Fruit fly (Drosophila melanogaster) whole organism, embryonic: ENCODE results near the gene CG3184.

Experiments
- CG11696 ChIP-seq: fragments of 200-800 bp; sonication (Bioruptor generic); IDR thresholded peaks from 2 replicates; pipeline ENCODE4 v1.3.6; 2022; ENCODE audit warnings: missing biosample characterization, missing genetic modification characterization
- CG12104 ChIP-seq: fragments of 200-800 bp; sonication (Bioruptor generic); optimal IDR thresholded peaks from 3 replicates; lab custom pipeline; 2016; ENCODE audit warnings: missing biosample characterization, missing genetic modification characterization
- CG12155 ChIP-seq: fragments of 200-800 bp; sonication (Bioruptor generic); optimal IDR thresholded peaks from 3 replicates; lab custom pipeline; 2016; ENCODE audit warnings: missing biosample characterization, missing genetic modification characterization
- CG12659 ChIP-seq: fragments of 200-800 bp; sonication (Bioruptor generic); optimal IDR thresholded peaks from 3 replicates; lab custom pipeline; 2017; ENCODE audit warnings: mild to moderate bottlenecking, missing biosample characterization, missing genetic modification reagents, missing genetic modification characterization
- CG13624 ChIP-seq: fragments of 200-800 bp; sonication (Bioruptor generic); optimal IDR thresholded peaks from 2 replicates; lab custom pipeline; 2016; ENCODE audit warnings: missing biosample characterization, missing genetic modification characterization
- CG14667 ChIP-seq: fragments of 200-800 bp; sonication (Bioruptor generic); IDR thresholded peaks from 2 replicates; pipeline ENCODE4 v1.3.6; 2022; ENCODE audit warnings: missing biosample characterization, missing genetic modification characterization
- CG15514 ChIP-seq: fragments of 200-800 bp; sonication (Bioruptor generic); optimal IDR thresholded peaks from 3 replicates; lab custom pipeline; 2017; ENCODE audit warnings: missing biosample characterization, missing genetic modification characterization, mild to moderate bottlenecking, moderate library complexity, missing genetic modification reagents
- CG1603 ChIP-seq: fragments of 200-800 bp; sonication (Bioruptor generic); optimal IDR thresholded peaks from 2 replicates; lab custom pipeline; 2019; ENCODE audit warnings: missing biosample characterization, mild to moderate bottlenecking, missing genetic modification characterization, moderate library complexity
- CG17328 ChIP-seq: fragments of 200-800 bp; sonication (Bioruptor generic); IDR thresholded peaks from 2 replicates; pipeline ENCODE4 v1.3.6; 2022; ENCODE audit warnings: missing biosample characterization, missing genetic modification characterization
- CG17359 ChIP-seq: fragments of 200-800 bp; sonication (Bioruptor generic); optimal IDR thresholded peaks from 3 replicates; lab custom pipeline; 2018; ENCODE audit warnings: missing biosample characterization, mild to moderate bottlenecking, missing genetic modification characterization, moderate library complexity
- CG17361 ChIP-seq: fragments of 200-800 bp; sonication (Bioruptor generic); IDR thresholded peaks from 3 replicates; pipeline ENCODE4 v1.3.6; 2022; ENCODE audit warnings: missing biosample characterization, missing genetic modification characterization
- CG2116 ChIP-seq: fragments of 200-800 bp; sonication (Bioruptor generic); optimal IDR thresholded peaks from 3 replicates; lab custom pipeline; 2018; ENCODE audit warnings: missing biosample characterization, mild to moderate bottlenecking, missing genetic modification characterization
- CG31441 ChIP-seq: fragments of 200-800 bp; sonication (Bioruptor generic); IDR thresholded peaks from 2 replicates; pipeline ENCODE4 v1.3.6; 2022; ENCODE audit warnings: missing biosample characterization, missing genetic modification characterization
- CG7839 ChIP-seq: fragments of 200-800 bp; sonication (Bioruptor generic); optimal IDR thresholded peaks from 3 replicates; lab custom pipeline; 2018; ENCODE audit warnings: missing biosample characterization, mild to moderate bottlenecking, missing genetic modification characterization, moderate library complexity
- CG9797 ChIP-seq: fragments of 200-800 bp; sonication (Bioruptor generic); optimal IDR thresholded peaks from 3 replicates; lab custom pipeline; 2018; ENCODE audit warnings: missing biosample characterization, mild to moderate bottlenecking, missing genetic modification characterization
- CHES-1-like ChIP-seq: fragments of 200-800 bp; sonication (Bioruptor generic); optimal IDR thresholded peaks from 2 replicates; lab custom pipeline; 2016; ENCODE audit warnings: missing biosample characterization, missing genetic modification characterization
- Dp ChIP-seq: fragments of 200-800 bp; sonication (Bioruptor generic); optimal IDR thresholded peaks from 2 replicates; lab custom pipeline; 2018; ENCODE audit warnings: missing biosample characterization, mild to moderate bottlenecking, missing genetic modification characterization, moderate library complexity
- E2f2 ChIP-seq: fragments of 200-800 bp; sonication (Bioruptor generic); IDR thresholded peaks from 2 replicates; pipeline ENCODE4 v1.3.6; 2022; ENCODE audit warnings: missing biosample characterization, missing genetic modification characterization
- Ets97D ChIP-seq: fragments of 200-800 bp; sonication (Bioruptor generic); optimal IDR thresholded peaks from 3 replicates; lab custom pipeline; 2016; ENCODE audit warnings: missing biosample characterization, missing genetic modification characterization
- Gug ChIP-seq: fragments of 200-800 bp; sonication (Bioruptor generic); IDR thresholded peaks from 4 replicates; pipeline ENCODE4 v1.3.6; 2022; ENCODE audit warnings: missing biosample characterization, missing genetic modification characterization
- Hr39 ChIP-seq: fragments of >200 bp; optimal IDR thresholded peaks from 2 replicates; lab custom pipeline; 2017
- Hr51 ChIP-seq, 2 experiments: fragments of 200-800 bp; sonication (Bioruptor generic); optimal IDR thresholded peaks; 2 replicates in 1 of 2; 3 replicates in 1 of 2; lab custom pipeline; 2016 to 2018; ENCODE audit warnings: missing biosample characterization in 2 of 2, missing genetic modification characterization in 2 of 2, mild to moderate bottlenecking in 1 of 2, moderate library complexity in 1 of 2
- Kr ChIP-seq: fragments of 200-800 bp; sonication (Bioruptor generic); optimal IDR thresholded peaks from 2 replicates; lab custom pipeline; 2017; ENCODE audit warnings: missing biosample characterization, mild to moderate bottlenecking, missing genetic modification characterization
- MBD-R2 ChIP-seq: fragments of 200-800 bp; sonication (Bioruptor generic); IDR thresholded peaks from 2 replicates; pipeline ENCODE4 v1.3.6; 2022; ENCODE audit warnings: missing biosample characterization, missing genetic modification characterization
- Med ChIP-seq: fragments of 200-800 bp; sonication (Bioruptor generic); peaks from one replicate; lab custom pipeline; 2016; ENCODE audit warnings: missing biosample characterization, missing genetic modification characterization, mild to moderate bottlenecking, inconsistent platforms, moderate library complexity
- Sin3A ChIP-seq: fragments of >200 bp; optimal IDR thresholded peaks from 2 replicates; lab custom pipeline; 2018
- Spps ChIP-seq: fragments of 200-800 bp; sonication (Bioruptor generic); optimal IDR thresholded peaks from 2 replicates; lab custom pipeline; 2018; ENCODE audit warnings: missing biosample characterization, mild to moderate bottlenecking, missing genetic modification characterization
- YL-1 ChIP-seq: fragments of 200-800 bp; sonication (Bioruptor generic); optimal IDR thresholded peaks from 3 replicates; lab custom pipeline; 2017; ENCODE audit warnings: missing biosample characterization, mild to moderate bottlenecking, missing genetic modification characterization
- abd-A ChIP-seq: fragments of 200-800 bp; sonication (Bioruptor generic); optimal IDR thresholded peaks from 3 replicates; lab custom pipeline; 2019; ENCODE audit warnings: missing biosample characterization, mild to moderate bottlenecking, missing genetic modification characterization, moderate library complexity
- ase ChIP-seq: fragments of 200-800 bp; sonication (Bioruptor generic); IDR thresholded peaks from 3 replicates; pipeline ENCODE4 v1.3.6; 2022; ENCODE audit warnings: missing biosample characterization, missing genetic modification characterization
- chinmo ChIP-seq: fragments of 200-800 bp; sonication (Bioruptor generic); IDR thresholded peaks from 4 replicates; pipeline ENCODE4 v1.3.6; 2022; ENCODE audit warnings: missing biosample characterization, missing genetic modification characterization; ENCODE audit not compliant: partially characterized antibody
- crp ChIP-seq, 2 experiments: fragments of 200-800 bp; sonication (Bioruptor generic); optimal IDR thresholded peaks; 2 replicates in 1 of 2; 3 replicates in 1 of 2; lab custom pipeline; 2017; ENCODE audit warnings: missing biosample characterization in 2 of 2, missing genetic modification characterization in 2 of 2, mild to moderate bottlenecking in 1 of 2, moderate library complexity in 1 of 2
- dm ChIP-seq: fragments of 200-800 bp; sonication (Bioruptor generic); optimal IDR thresholded peaks from 3 replicates; lab custom pipeline; 2016; ENCODE audit warnings: missing biosample characterization, missing genetic modification characterization
- eve ChIP-seq, 2 experiments: fragments of >200 bp; optimal IDR thresholded peaks; 2 replicates each; lab custom pipeline; 2017; ENCODE audit warnings: missing biosample characterization in 2 of 2, missing genetic modification characterization in 2 of 2
- fd3F ChIP-seq: fragments of 200-800 bp; sonication (Bioruptor generic); optimal IDR thresholded peaks from 2 replicates; lab custom pipeline; 2018; ENCODE audit warnings: missing biosample characterization, mild to moderate bottlenecking, missing genetic modification characterization, moderate library complexity
- gcm ChIP-seq: fragments of 200-800 bp; sonication (Bioruptor generic); optimal IDR thresholded peaks from 2 replicates; lab custom pipeline; 2019; ENCODE audit warnings: missing biosample characterization, mild to moderate bottlenecking, missing genetic modification characterization, moderate library complexity
- gfzf ChIP-seq: fragments of 200-800 bp; sonication (Bioruptor generic); optimal IDR thresholded peaks from 2 replicates; lab custom pipeline; 2016; ENCODE audit warnings: missing biosample characterization, mild to moderate bottlenecking, missing genetic modification characterization, moderate library complexity
- lilli ChIP-seq: fragments of 200-800 bp; sonication (Bioruptor generic); optimal IDR thresholded peaks from 3 replicates; lab custom pipeline; 2016; ENCODE audit warnings: missing biosample characterization, missing genetic modification characterization
- mirr ChIP-seq: fragments of 200-800 bp; sonication (Bioruptor generic); optimal IDR thresholded peaks from 3 replicates; lab custom pipeline; 2018; ENCODE audit warnings: missing biosample characterization, mild to moderate bottlenecking, missing genetic modification characterization
- nmo ChIP-seq: fragments of 200-800 bp; sonication (Bioruptor generic); optimal IDR thresholded peaks from 2 replicates; lab custom pipeline; 2018; ENCODE audit warnings: missing biosample characterization, mild to moderate bottlenecking, missing genetic modification characterization, moderate library complexity
- odd ChIP-seq: fragments of 200-800 bp; sonication (Bioruptor generic); optimal IDR thresholded peaks from 2 replicates; lab custom pipeline; 2017; ENCODE audit warnings: missing biosample characterization, mild to moderate bottlenecking, missing genetic modification characterization
- onecut ChIP-seq: fragments of 200-800 bp; sonication (Bioruptor generic); IDR thresholded peaks from 2 replicates; pipeline ENCODE4 v1.3.6; 2022; ENCODE audit warnings: missing biosample characterization, missing genetic modification characterization
- pb ChIP-seq: fragments of 200-800 bp; sonication (Bioruptor generic); optimal IDR thresholded peaks from 3 replicates; lab custom pipeline; 2016; ENCODE audit warnings: missing biosample characterization, missing genetic modification characterization
- rib ChIP-seq: fragments of 200-800 bp; sonication (Bioruptor generic); IDR thresholded peaks from 2 replicates; pipeline ENCODE4 v1.3.6; 2022; ENCODE audit warnings: missing biosample characterization, missing genetic modification characterization
- sens ChIP-seq: fragments of 200-800 bp; sonication (Bioruptor generic); peaks from one replicate; lab custom pipeline; 2016; ENCODE audit warnings: missing biosample characterization, missing genetic modification characterization
- sens-2 ChIP-seq: fragments of 200-800 bp; sonication (Bioruptor generic); IDR thresholded peaks from 2 replicates; pipeline ENCODE4 v1.3.6; 2022; ENCODE audit warnings: missing biosample characterization, missing genetic modification characterization
- stwl ChIP-seq: fragments of 200-800 bp; sonication (Bioruptor generic); optimal IDR thresholded peaks from 3 replicates; lab custom pipeline; 2018; ENCODE audit warnings: missing biosample characterization, mild to moderate bottlenecking, missing genetic modification characterization, moderate library complexity
- zen ChIP-seq: fragments of 200-800 bp; sonication (Bioruptor generic); optimal IDR thresholded peaks from 3 replicates; lab custom pipeline; 2018; ENCODE audit warnings: missing biosample characterization, mild to moderate bottlenecking, missing genetic modification characterization, moderate library complexity
- zf30C ChIP-seq: fragments of 200-800 bp; sonication (Bioruptor generic); optimal IDR thresholded peaks from 3 replicates; lab custom pipeline; 2018; ENCODE audit warnings: missing biosample characterization, mild to moderate bottlenecking, missing genetic modification characterization

Gene CG3184

dm6 chrX:6661880-6662279, 26.7 kb downstream of the CG3184 start (continued):
- TF ChIP-seq CG17328 (GFP tag; lab: Robert Waterston, UW) (no peak), Hr51 (GFP tag; optimal IDR thresholded peaks at IDR 0.05; lab: Kevin White, UChicago) (no peak), Spps (tag; lab: Kevin White, UChicago) (no peak), CG17359 (tag; lab: Kevin White, UChicago) (peak; percentile 5)
- TF ChIP-seq, all 482 proteins: peak for 12

DNA sequence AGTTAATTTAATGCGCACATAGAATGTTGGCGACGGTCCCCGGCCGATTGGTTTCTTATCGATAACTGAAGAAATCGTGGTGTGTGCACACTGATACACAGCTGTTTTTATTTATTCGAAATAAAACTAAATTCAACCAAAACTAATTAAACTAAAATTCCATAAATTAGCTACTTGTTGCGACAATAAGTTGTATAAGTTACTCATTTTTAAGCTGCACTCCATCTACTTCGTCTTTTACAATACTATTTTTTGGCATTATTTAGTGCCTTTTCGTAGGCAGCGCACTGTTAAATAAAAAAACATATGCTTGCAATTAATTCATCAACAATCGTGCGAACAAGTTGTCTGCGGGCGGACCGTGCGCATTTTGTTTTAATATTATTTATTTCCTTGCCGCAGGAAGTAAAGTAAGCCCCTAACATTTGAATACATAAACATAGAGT, 27.2 kb downstream of the CG3184 start, which contains the start of the genes CG3224 and Ctr1A:
CG3224 (minus strand) TSS at position 71 of the 446 bp plus-strand sequence.
Ctr1A (plus strand) TSS at position 256 of the 446 bp plus-strand sequence.
- TF ChIP-seq CG7839 (tag; lab: Kevin White, UChicago) = no peak
- TF ChIP-seq chinmo (GFP tag; lab: Robert Waterston, UW) = peak; percentile 79; the same call in 2 of the 4 replicates
- peak; percentile 26 for TF ChIP-seq Dp
- TF ChIP-seq CG12104 = no peak
- TF ChIP-seq sens (GFP tag; lab: Kevin White, UChicago) = peak; percentile 32
- TF ChIP-seq CG1603 (tag; lab: Kevin White, UChicago) = peak; percentile 31
- TF ChIP-seq onecut (GFP tag; lab: Robert Waterston, UW) = no peak
- no peak for TF ChIP-seq CG11696
- peak; percentile 55 for TF ChIP-seq CG2116 (GFP tag; lab: Kevin White, UChicago)
- no peak for TF ChIP-seq rib (GFP tag; lab: Robert Waterston, UW)
- peak; percentile 37 for TF ChIP-seq CG15514 (GFP tag; lab: Kevin White, UChicago)
- peak; percentile 50 for TF ChIP-seq CG12659 (GFP tag; lab: Kevin White, UChicago)
- TF ChIP-seq CG31441 = 0 out of 2 replicates have a peak, but pooled peaks have one; percentile 16
- TF ChIP-seq Sin3A = peak; percentile 20
- no peak for TF ChIP-seq fd3F (GFP tag; lab: Kevin White, UChicago)
- TF ChIP-seq MBD-R2 (GFP tag; lab: Robert Waterston, UW) = peak; percentile 33; the same call in 1 of the 2 replicates
- no peak for TF ChIP-seq CG14667
- TF ChIP-seq zf30C = peak; percentile 23
- no peak for TF ChIP-seq pb (GFP tag; lab: Kevin White, UChicago)
- peak; percentile 80 for TF ChIP-seq gfzf
- TF ChIP-seq Hr39 = no peak
- TF ChIP-seq Kr (GFP tag; lab: Kevin White, UChicago) = no peak
- TF ChIP-seq ase (GFP tag; lab: Robert Waterston, UW) = no peak
- TF ChIP-seq stwl (tag; lab: Kevin White, UChicago) = peak; percentile 51
- TF ChIP-seq mirr = peak; percentile 12
- TF ChIP-seq CG17361 (GFP tag; lab: Robert Waterston, UW) = peak; percentile 21; the same call in 1 of the 3 replicates
- peak; percentile 22 for TF ChIP-seq zen (tag; lab: Kevin White, UChicago)
- TF ChIP-seq CG9797 = peak; percentile 69
- no peak for TF ChIP-seq CG12155 (GFP tag; lab: Kevin White, UChicago)
- TF ChIP-seq YL-1 (GFP tag; lab: Kevin White, UChicago) = peak; percentile 64
- peak in 1 of 2 experiments; percentile 17 for TF ChIP-seq Hr51 (GFP tag; optimal IDR thresholded peaks at IDR 0.05; lab: Kevin White, UChicago)
- no peak for TF ChIP-seq E2f2 (GFP tag; lab: Robert Waterston, UW)
- TF ChIP-seq odd (GFP tag; lab: Kevin White, UChicago) = no peak
- TF ChIP-seq Gug = no peak
- TF ChIP-seq Ets97D (GFP tag; lab: Kevin White, UChicago) = peak; percentile 51
- no peak for TF ChIP-seq gcm (GFP tag; lab: Kevin White, UChicago)
- peak; percentile 24 for TF ChIP-seq nmo
- TF ChIP-seq dm (GFP tag; lab: Kevin White, UChicago) = peak; percentile 16
- TF ChIP-seq lilli (GFP tag; lab: Kevin White, UChicago) = peak; percentile 15
- no peak for TF ChIP-seq sens-2 (GFP tag; lab: Robert Waterston, UW)
- peak in 1 of 2 experiments; percentile 28 for TF ChIP-seq eve (GFP tag; optimal IDR thresholded peaks at IDR 0.05; lab: Kevin White, UChicago)
- TF ChIP-seq CG13624 (GFP tag; lab: Kevin White, UChicago) = peak; percentile 51
- TF ChIP-seq Med (GFP tag; lab: Kevin White, UChicago) = peak; percentile 74
- TF ChIP-seq crp (GFP tag; optimal IDR thresholded peaks at IDR 0.05; lab: Kevin White, UChicago) = peak; percentile 51 to 89
- peak; percentile 62 for TF ChIP-seq abd-A (tag; lab: Kevin White, UChicago)
- peak; percentile 13 for TF ChIP-seq CHES-1-like (GFP tag; lab: Kevin White, UChicago)
